Worm (Caenorhabditis elegans): ENCODE measurements around the gene F43D2.6.

The F43D2.6 gene

ce11 chrV:14678298-14678697 is 43.3 kb upstream of the F43D2.6 start:
- TF ChIP-seq Y55F3AM.14 (GFP tag; optimal IDR thresholded peaks at IDR 0.05) (no peak), aly-2 (tag; optimal IDR thresholded peaks at IDR 0.05) (no peak), elt-1 (tag; optimal IDR thresholded peaks at IDR 0.05) (no peak), gmeb-1 (tag; optimal IDR thresholded peaks at IDR 0.05) (no peak), dmd-4 (tag; optimal IDR thresholded peaks at IDR 0.05) (no peak), fos-1 (tag; optimal IDR thresholded peaks at IDR 0.05) (no peak), R02D3.7 (tag; optimal IDR thresholded peaks at IDR 0.05) (no peak), peb-1 (tag; optimal IDR thresholded peaks at IDR 0.05) (no peak), nhr-237 (tag; optimal IDR thresholded peaks at IDR 0.05) (no peak), nhr-11 (tag; optimal IDR thresholded peaks at IDR 0.05) (no peak), lin-39 (tag; optimal IDR thresholded peaks at IDR 0.05) (no peak), egl-27 (tag; optimal IDR thresholded peaks at IDR 0.05) (no peak), ztf-11 (tag; optimal IDR thresholded peaks at IDR 0.05) (no peak), blmp-1 (tag; optimal IDR thresholded peaks at IDR 0.05; ENCODE audit: insufficient read depth) (no peak), lin-13 (GFP tag; optimal IDR thresholded peaks at IDR 0.05) (no peak), unc-62 (GFP tag; optimal IDR thresholded peaks at IDR 0.05) (no peak)

ce11 chrV:14665728-14666127 is 30.7 kb upstream of the F43D2.6 start, which contains the start of gene C47E8.1:
Gene C47E8.1 (plus strand): TSS chrV:14666028.
- TF ChIP-seq ztf-1 (GFP tag; conservative IDR thresholded peaks at IDR 0.05) (no peak), sem-4 (tag; optimal IDR thresholded peaks at IDR 0.05) (no peak), skn-1 (tag; optimal IDR thresholded peaks at IDR 0.05) (no peak), nhr-12 (tag; optimal IDR thresholded peaks at IDR 0.05) (no peak), lin-39 (tag; optimal IDR thresholded peaks at IDR 0.05) (no peak), ztf-11 (tag; optimal IDR thresholded peaks at IDR 0.05) (no peak), nhr-6 (tag; optimal IDR thresholded peaks at IDR 0.05) (no peak), alr-1 (tag; optimal IDR thresholded peaks at IDR 0.05) (no peak)

- TF ChIP-seq nhr-21 (tag; optimal IDR thresholded peaks at IDR 0.05) (no peak), nhr-129 (tag; optimal IDR thresholded peaks at IDR 0.05) (no peak), aly-2 (tag; optimal IDR thresholded peaks at IDR 0.05) (no peak), lin-13 (GFP tag; optimal IDR thresholded peaks at IDR 0.05) (no peak), snpc-4 (tag; optimal IDR thresholded peaks at IDR 0.05) (no peak), nhr-237 (tag; optimal IDR thresholded peaks at IDR 0.05) (no peak), lsy-2 (tag; optimal IDR thresholded peaks at IDR 0.05) (no peak), egl-27 (tag; optimal IDR thresholded peaks at IDR 0.05) (no peak), alr-1 (tag; optimal IDR thresholded peaks at IDR 0.05) (no peak), ceh-16 (tag; optimal IDR thresholded peaks at IDR 0.05) (no peak), ztf-1 (GFP tag; conservative IDR thresholded peaks at IDR 0.05) (no peak), dmd-4 (tag; optimal IDR thresholded peaks at IDR 0.05) (no peak), lin-39 (tag; optimal IDR thresholded peaks at IDR 0.05) (no peak), mab-5 (tag; optimal IDR thresholded peaks at IDR 0.05) (no peak), ztf-11 (tag; optimal IDR thresholded peaks at IDR 0.05) (no peak), nhr-6 (tag; optimal IDR thresholded peaks at IDR 0.05) (no peak), sem-4 (tag; optimal IDR thresholded peaks at IDR 0.05) (no peak)
These were observed 28.0 kb upstream of the F43D2.6 start, which contains the start of gene C47E8.9 for ce11 chrV:14663006-14663405. Gene C47E8.9 (plus strand): TSS chrV:14663306.

- TF ChIP-seq ZK546.5 (tag; optimal IDR thresholded peaks at IDR 0.05): no peak
- no peak for TF ChIP-seq ztf-4 (tag; optimal IDR thresholded peaks at IDR 0.05)
- no peak for TF ChIP-seq nhr-237 (tag; optimal IDR thresholded peaks at IDR 0.05)
- TF ChIP-seq nhr-77 (tag; optimal IDR thresholded peaks at IDR 0.05): no peak
- TF ChIP-seq sma-3 (GFP tag; optimal IDR thresholded peaks at IDR 0.05): peak; percentile 85
- TF ChIP-seq unc-39 (tag; optimal IDR thresholded peaks at IDR 0.05): no peak
- TF ChIP-seq fos-1 (tag; optimal IDR thresholded peaks at IDR 0.05): peak; percentile 11
- TF ChIP-seq nhr-10 (tag; optimal IDR thresholded peaks at IDR 0.05): no peak
- peak; percentile 29 for TF ChIP-seq egl-27 (tag; optimal IDR thresholded peaks at IDR 0.05)
- no peak for TF ChIP-seq Y55F3AM.14 (GFP tag; optimal IDR thresholded peaks at IDR 0.05)
- no peak for TF ChIP-seq elt-3 (tag; optimal IDR thresholded peaks at IDR 0.05)
- TF ChIP-seq C34F6.9 (tag; optimal IDR thresholded peaks at IDR 0.05): no peak
- TF ChIP-seq sem-4 (tag; optimal IDR thresholded peaks at IDR 0.05): no peak
- TF ChIP-seq nhr-25 (tag; optimal IDR thresholded peaks at IDR 0.05): peak; percentile 93
- TF ChIP-seq ceh-16 (tag; optimal IDR thresholded peaks at IDR 0.05): no peak
- no peak for TF ChIP-seq alr-1 (tag; optimal IDR thresholded peaks at IDR 0.05)
- TF ChIP-seq mab-5 (tag; optimal IDR thresholded peaks at IDR 0.05): peak; percentile 82
- TF ChIP-seq nhr-11 (tag; optimal IDR thresholded peaks at IDR 0.05): no peak
- TF ChIP-seq mbf-1 (tag; optimal IDR thresholded peaks at IDR 0.05): no peak
- peak; percentile 92 for TF ChIP-seq sma-9 (GFP tag; optimal IDR thresholded peaks at IDR 0.05)
- no peak for TF ChIP-seq sma-9 (tag; optimal IDR thresholded peaks at IDR 0.05)
- peak; percentile 92 for TF ChIP-seq blmp-1 (tag; optimal IDR thresholded peaks at IDR 0.05; ENCODE audit: insufficient read depth)
- TF ChIP-seq F13H6.1 (tag; optimal IDR thresholded peaks at IDR 0.05): peak; percentile 11
- peak; percentile 65 to 68 for TF ChIP-seq mdl-1 (tag; optimal IDR thresholded peaks at IDR 0.05)
- TF ChIP-seq nhr-21 (tag; optimal IDR thresholded peaks at IDR 0.05): peak; percentile 95
- peak; percentile 57 for TF ChIP-seq nhr-129 (tag; optimal IDR thresholded peaks at IDR 0.05)
- no peak for TF ChIP-seq snpc-4 (tag; optimal IDR thresholded peaks at IDR 0.05)
- TF ChIP-seq gmeb-1 (tag; optimal IDR thresholded peaks at IDR 0.05): peak; percentile 53
- no peak for TF ChIP-seq ztf-1 (GFP tag; conservative IDR thresholded peaks at IDR 0.05)
- no peak for TF ChIP-seq nhr-6 (tag; optimal IDR thresholded peaks at IDR 0.05)
These were observed 25.8 kb upstream of the F43D2.6 start, which contains the start of gene srh-17 for ce11 chrV:14660608-14661355. Gene srh-17 (plus strand): TSS chrV:14661305.
